Fruit fly (Drosophila melanogaster) whole organism, pupa: ENCODE data around the gene CG11726.

Source experiments
- CG10348 ChIP-seq: fragments of 200-800 bp; sonication (Bioruptor generic); IDR thresholded peaks from 2 replicates; pipeline ENCODE4 v1.3.6; 2022; ENCODE audit warnings: missing biosample characterization, missing genetic modification characterization
- CG12605 ChIP-seq: fragments of 200-800 bp; sonication (Bioruptor generic); IDR thresholded peaks from 2 replicates; pipeline ENCODE4 v1.3.6; 2022; ENCODE audit warnings: missing biosample characterization, missing genetic modification characterization
- CG13204 ChIP-seq: fragments of 200-800 bp; sonication (Bioruptor generic); optimal IDR thresholded peaks from 2 replicates; lab custom pipeline; 2018; ENCODE audit warnings: missing biosample characterization, mild to moderate bottlenecking, missing genetic modification characterization, moderate library complexity
- CG14655 ChIP-seq: fragments of 200-800 bp; sonication (Bioruptor generic); optimal IDR thresholded peaks from 3 replicates; lab custom pipeline; 2017; ENCODE audit warnings: mild to moderate bottlenecking, missing biosample characterization, missing genetic modification reagents, missing genetic modification characterization
- CG15710 ChIP-seq: fragments of 200-800 bp; sonication (Bioruptor generic); optimal IDR thresholded peaks from 2 replicates; lab custom pipeline; 2018; ENCODE audit warnings: missing biosample characterization, mild to moderate bottlenecking, missing genetic modification characterization, moderate library complexity
- CG17806 ChIP-seq: fragments of 200-800 bp; sonication (Bioruptor generic); optimal IDR thresholded peaks from 2 replicates; lab custom pipeline; 2018; ENCODE audit warnings: missing biosample characterization, mild to moderate bottlenecking, missing genetic modification characterization, moderate library complexity
- CG32121 ChIP-seq: fragments of 200-800 bp; sonication (Bioruptor generic); IDR thresholded peaks from 2 replicates; pipeline ENCODE4 v1.3.6; 2022; ENCODE audit warnings: missing biosample characterization, missing genetic modification characterization
- CG34367 ChIP-seq: fragments of 200-800 bp; sonication (Bioruptor generic); optimal IDR thresholded peaks from 2 replicates; lab custom pipeline; 2018; ENCODE audit warnings: missing biosample characterization, mild to moderate bottlenecking, missing genetic modification characterization
- CG4496 ChIP-seq: fragments of 200-800 bp; sonication (Bioruptor generic); IDR thresholded peaks from 3 replicates; pipeline ENCODE4 v1.3.6; 2022; ENCODE audit warnings: missing biosample characterization, missing genetic modification characterization
- CG8159 ChIP-seq: fragments of 200-800 bp; sonication (Bioruptor generic); optimal IDR thresholded peaks from 3 replicates; lab custom pipeline; 2018; ENCODE audit warnings: missing biosample characterization, mild to moderate bottlenecking, missing genetic modification characterization, moderate library complexity
- CG8301 ChIP-seq: fragments of 200-800 bp; sonication (Bioruptor generic); optimal IDR thresholded peaks from 2 replicates; lab custom pipeline; 2018; ENCODE audit warnings: missing biosample characterization, mild to moderate bottlenecking, missing genetic modification characterization
- CG9948 ChIP-seq: fragments of 200-800 bp; sonication (Bioruptor generic); optimal IDR thresholded peaks from 2 replicates; lab custom pipeline; 2018; ENCODE audit warnings: missing biosample characterization, mild to moderate bottlenecking, missing genetic modification characterization, moderate library complexity
- D1 ChIP-seq: fragments of 200-800 bp; sonication (Bioruptor generic); optimal IDR thresholded peaks from 2 replicates; lab custom pipeline; 2018; ENCODE audit warnings: missing biosample characterization, mild to moderate bottlenecking, missing genetic modification characterization, moderate library complexity
- EcR ChIP-seq: fragments of 200-800 bp; sonication (Bioruptor generic); optimal IDR thresholded peaks from 3 replicates; lab custom pipeline; 2019; ENCODE audit warnings: missing biosample characterization, missing genetic modification characterization, mild to moderate bottlenecking, moderate library complexity, missing genetic modification reagents
- Ets98B ChIP-seq: fragments of 200-800 bp; sonication (Bioruptor generic); IDR thresholded peaks from 2 replicates; pipeline ENCODE4 v1.3.6; 2022; ENCODE audit warnings: missing biosample characterization, missing genetic modification characterization
- Pif1A ChIP-seq: fragments of 200-800 bp; sonication (Bioruptor generic); optimal IDR thresholded peaks from 3 replicates; lab custom pipeline; 2016; ENCODE audit warnings: missing biosample characterization, missing genetic modification characterization
- Pif1B ChIP-seq: fragments of 200-800 bp; sonication (Bioruptor generic); optimal IDR thresholded peaks from 3 replicates; lab custom pipeline; 2016; ENCODE audit warnings: missing biosample characterization, missing genetic modification characterization
- Snoo ChIP-seq: fragments of 200-800 bp; sonication (Bioruptor generic); optimal IDR thresholded peaks from 3 replicates; lab custom pipeline; 2017; ENCODE audit warnings: missing biosample characterization, mild to moderate bottlenecking, missing genetic modification characterization, inconsistent platforms
- fd96Ca ChIP-seq: fragments of 200-800 bp; sonication (Bioruptor generic); IDR thresholded peaks from 3 replicates; pipeline ENCODE4 v1.3.6; 2022; ENCODE audit warnings: missing biosample characterization, missing genetic modification characterization
- gl ChIP-seq: fragments of 200-800 bp; sonication (Bioruptor generic); optimal IDR thresholded peaks from 2 replicates; lab custom pipeline; 2018; ENCODE audit warnings: missing biosample characterization, mild to moderate bottlenecking, missing genetic modification characterization
- rn ChIP-seq: fragments of 200-800 bp; sonication (Bioruptor generic); IDR thresholded peaks from 2 replicates; pipeline ENCODE4 v1.3.6; 2022; ENCODE audit warnings: missing biosample characterization, missing genetic modification characterization

CG11726 gene

DNA sequence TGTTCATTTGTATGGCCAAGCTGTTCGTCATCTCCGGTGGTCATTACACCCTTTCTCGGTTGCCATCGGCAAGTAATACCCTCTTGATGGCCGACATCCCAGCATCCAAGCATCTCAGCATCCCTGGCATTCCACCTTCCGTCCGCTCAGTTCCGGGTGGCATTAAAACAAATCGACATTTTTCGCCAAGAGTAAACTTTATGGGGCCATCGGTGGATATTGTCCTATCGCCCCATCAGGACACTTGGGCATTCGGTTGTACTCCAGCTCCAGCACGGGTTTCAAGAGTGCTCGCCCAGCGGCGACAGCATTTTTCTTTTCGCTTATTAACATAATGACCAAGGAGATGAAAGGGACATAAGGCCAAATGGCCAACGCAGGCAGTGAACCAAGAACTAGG lies 45.8 kb downstream of the CG11726 start:
- TF ChIP-seq CG34367 (tag; lab: Kevin White, UChicago) = no peak
- TF ChIP-seq Ets98B = no peak
- TF ChIP-seq CG4496 = no peak
- TF ChIP-seq CG17806 = no peak
- TF ChIP-seq CG10348 (GFP tag; lab: Robert Waterston, UW) = no peak
- no peak for TF ChIP-seq CG12605 (GFP tag; lab: Robert Waterston, UW)
- no peak for TF ChIP-seq CG13204 (GFP tag; lab: Kevin White, UChicago)
- TF ChIP-seq CG9948 = no peak
- TF ChIP-seq gl (tag; lab: Kevin White, UChicago) = no peak
- no peak for TF ChIP-seq Pif1A (GFP tag; lab: Kevin White, UChicago)
- no peak for TF ChIP-seq Pif1B (GFP tag; lab: Kevin White, UChicago)
- TF ChIP-seq EcR = no peak
- no peak for TF ChIP-seq CG8301 (tag; lab: Kevin White, UChicago)
- no peak for TF ChIP-seq Snoo (tag; lab: Kevin White, UChicago)
- no peak for TF ChIP-seq CG15710 (tag; lab: Kevin White, UChicago)
- no peak for TF ChIP-seq fd96Ca (GFP tag; lab: Robert Waterston, UW)
- TF ChIP-seq CG8159 (tag; lab: Kevin White, UChicago) = no peak

DNA sequence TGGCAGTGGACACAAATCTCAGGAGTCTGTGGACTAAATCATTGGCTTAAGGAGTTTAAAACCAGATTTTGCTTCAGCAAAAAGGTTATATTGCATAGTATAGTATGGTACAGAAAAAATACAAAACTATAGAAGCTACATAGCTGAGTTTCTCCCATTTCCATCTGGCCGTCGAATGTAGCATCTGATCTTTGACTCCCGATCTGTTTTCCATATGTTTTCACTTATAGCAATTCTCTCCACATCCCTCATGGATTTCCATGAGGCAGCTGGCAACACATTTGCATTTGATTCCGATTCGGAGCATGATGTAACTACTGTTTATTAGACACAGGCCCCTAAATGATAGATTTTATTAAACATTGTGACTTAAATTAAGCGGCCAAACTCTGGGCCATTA lies 46.3 kb downstream of the CG11726 start:
- no peak for TF ChIP-seq CG4496
- no peak for TF ChIP-seq CG12605 (GFP tag; lab: Robert Waterston, UW)
- TF ChIP-seq Ets98B = no peak
- TF ChIP-seq fd96Ca (GFP tag; lab: Robert Waterston, UW) = no peak
- no peak for TF ChIP-seq CG15710 (tag; lab: Kevin White, UChicago)
- TF ChIP-seq CG9948 = no peak
- TF ChIP-seq CG8301 (tag; lab: Kevin White, UChicago) = no peak
- TF ChIP-seq CG13204 (GFP tag; lab: Kevin White, UChicago) = no peak
- TF ChIP-seq CG10348 (GFP tag; lab: Robert Waterston, UW) = no peak
- no peak for TF ChIP-seq gl (tag; lab: Kevin White, UChicago)
- TF ChIP-seq Pif1A (GFP tag; lab: Kevin White, UChicago) = no peak

DNA sequence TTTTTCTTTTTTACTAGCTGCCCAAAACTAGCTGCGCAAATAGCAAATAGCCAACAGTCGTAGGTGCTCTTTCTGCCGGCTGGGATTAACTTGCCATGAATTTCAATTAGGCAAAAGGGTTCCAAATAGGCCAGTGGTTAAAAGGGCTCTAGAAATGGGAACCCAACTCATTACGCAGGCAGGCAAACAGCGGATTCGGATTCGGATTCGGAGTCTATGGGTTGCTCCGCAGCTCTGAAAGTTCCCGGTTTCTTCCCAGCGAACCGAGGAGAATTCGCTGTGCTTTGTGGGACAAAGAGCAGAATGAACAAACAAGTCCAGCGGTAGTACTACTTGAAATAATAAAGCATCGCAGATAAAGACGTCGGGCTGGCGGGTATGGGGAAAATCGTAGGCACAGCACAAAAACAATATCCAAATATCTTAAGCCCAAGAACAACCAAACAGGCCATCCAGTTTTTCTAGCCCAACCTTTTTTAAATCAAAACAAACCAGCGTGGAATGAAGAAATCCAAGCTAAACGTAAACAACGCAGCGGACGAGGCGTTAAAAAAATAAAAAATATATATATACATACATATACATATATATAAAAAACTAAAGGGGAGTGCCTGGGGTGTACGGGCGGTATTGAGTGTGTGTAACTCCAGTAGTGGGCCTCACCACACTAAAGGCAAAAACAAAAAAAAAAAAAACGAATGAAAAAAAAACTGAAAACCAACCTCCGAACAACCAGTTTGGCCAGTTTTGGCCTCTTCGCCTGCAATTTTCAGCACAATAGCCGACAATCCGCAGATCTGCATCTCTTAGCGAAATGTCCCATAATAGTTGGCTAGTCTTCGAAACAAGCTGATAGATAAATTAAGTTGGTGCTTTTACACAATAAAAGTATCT lies 47.6 kb downstream of the CG11726 start:
- TF ChIP-seq Snoo (tag; lab: Kevin White, UChicago) (no peak), CG9948 (no peak), CG13204 (GFP tag; lab: Kevin White, UChicago) (peak; percentile 56), CG8301 (tag; lab: Kevin White, UChicago) (no peak), gl (tag; lab: Kevin White, UChicago) (peak; percentile 48), CG17806 (peak; percentile 25), CG14655 (GFP tag; lab: Kevin White, UChicago) (peak; percentile 13), CG4496 (peak; percentile 80; the same call in 2 of the 3 replicates), CG8159 (tag; lab: Kevin White, UChicago) (peak; percentile 15), EcR (peak; percentile 70), CG10348 (GFP tag; lab: Robert Waterston, UW) (no peak), Pif1B (GFP tag; lab: Kevin White, UChicago) (peak; percentile 83), CG34367 (tag; lab: Kevin White, UChicago) (peak; percentile 27), CG12605 (GFP tag; lab: Robert Waterston, UW) (peak; percentile 89), rn (GFP tag; lab: Robert Waterston, UW) (no peak), CG15710 (tag; lab: Kevin White, UChicago) (peak; percentile 29), D1 (tag; lab: Kevin White, UChicago) (no peak), Ets98B (peak; percentile 79), Pif1A (GFP tag; lab: Kevin White, UChicago) (peak; percentile 71), CG32121 (GFP tag; lab: Robert Waterston, UW) (peak; percentile 53; the same call in 1 of the 2 replicates), fd96Ca (GFP tag; lab: Robert Waterston, UW) (peak; percentile 74)

DNA sequence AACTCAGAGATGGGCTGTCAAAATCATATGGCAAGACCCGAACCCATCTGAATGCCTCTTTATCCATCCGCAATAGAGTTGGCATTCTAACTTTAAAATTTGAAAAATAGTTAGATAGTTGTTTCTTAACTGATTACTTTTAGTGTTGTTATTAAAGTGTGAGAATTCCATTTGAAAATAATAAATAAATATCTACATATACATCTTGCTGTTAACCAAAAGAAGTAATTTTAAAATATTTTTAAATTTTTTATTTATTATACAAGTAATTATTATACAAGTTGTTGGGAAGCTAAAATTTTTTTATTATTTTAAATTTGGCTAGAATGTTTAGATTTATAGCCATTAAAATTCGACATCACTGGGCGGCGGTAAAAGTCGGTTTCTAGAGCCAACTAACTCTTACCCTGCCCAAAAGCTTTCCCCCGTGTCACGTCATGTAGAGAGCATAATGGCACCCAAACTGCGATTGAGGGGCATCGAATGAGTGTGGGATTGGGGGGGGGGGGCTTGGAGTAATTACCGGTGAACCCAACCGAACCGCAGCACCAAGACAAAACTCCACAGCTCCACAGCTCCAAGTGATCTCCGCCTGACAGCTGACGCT lies 49.1 kb downstream of the CG11726 start:
- TF ChIP-seq fd96Ca (GFP tag; lab: Robert Waterston, UW) = 0 out of 3 replicates have a peak, but pooled peaks have one; percentile 30
- peak; percentile 45 for TF ChIP-seq CG14655 (GFP tag; lab: Kevin White, UChicago)
- TF ChIP-seq CG8301 (tag; lab: Kevin White, UChicago) = peak; percentile 37
- TF ChIP-seq CG34367 (tag; lab: Kevin White, UChicago) = no peak
- no peak for TF ChIP-seq Ets98B

DNA sequence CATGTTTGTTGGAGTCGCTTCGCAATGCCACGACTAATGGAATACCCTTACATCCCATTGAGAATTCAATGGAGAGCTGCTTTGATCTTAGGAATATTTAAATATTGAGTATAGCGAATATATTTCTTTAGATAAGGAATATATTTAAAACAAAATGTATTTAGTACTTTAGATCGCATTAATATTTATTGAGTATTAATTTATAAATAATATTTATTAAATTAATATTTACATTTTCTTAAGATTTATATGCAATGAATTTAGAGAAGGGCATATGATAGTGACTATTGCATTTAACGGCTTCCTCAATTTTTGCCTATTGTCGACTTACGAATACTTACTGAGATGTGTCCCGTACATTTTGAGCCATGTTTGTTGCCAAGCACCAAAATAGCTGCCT lies 49.7 kb downstream of the CG11726 start:
- TF ChIP-seq Pif1A (GFP tag; lab: Kevin White, UChicago) = no peak
- TF ChIP-seq CG8301 (tag; lab: Kevin White, UChicago) = peak; percentile 28
- TF ChIP-seq CG8159 (tag; lab: Kevin White, UChicago) = peak; percentile 46
- TF ChIP-seq fd96Ca (GFP tag; lab: Robert Waterston, UW) = no peak
- peak; percentile 77 for TF ChIP-seq CG14655 (GFP tag; lab: Kevin White, UChicago)
- TF ChIP-seq D1 (tag; lab: Kevin White, UChicago) = no peak
- no peak for TF ChIP-seq rn (GFP tag; lab: Robert Waterston, UW)
- peak; percentile 1 for TF ChIP-seq Pif1B (GFP tag; lab: Kevin White, UChicago)
- peak; percentile 31 for TF ChIP-seq CG15710 (tag; lab: Kevin White, UChicago)
- 0 out of 2 replicates have a peak, but pooled peaks have one; percentile 8 for TF ChIP-seq CG32121 (GFP tag; lab: Robert Waterston, UW)
- peak; percentile 21 for TF ChIP-seq CG9948
